Worm (Caenorhabditis elegans) whole organism, L4 larva: ENCODE results near the gene F49E11.2.
A peak's percentile ranks its signal among the peaks of the same experiment; 100 is the strongest.

Source experiments
- F37D6.2 ChIP-seq: sonication (generic microtip); optimal IDR thresholded peaks from 2 replicates; lab custom pipeline; 2016; ENCODE audit warnings: mild to moderate bottlenecking, missing genetic modification characterization, missing compliant biosample characterization
- T20F7.1 ChIP-seq: fragments of 200-800 bp; sonication (Bioruptor generic); optimal IDR thresholded peaks from 2 replicates; lab custom pipeline; 2018; ENCODE audit warnings: mild to moderate bottlenecking, missing genetic modification characterization, missing compliant biosample characterization
- Y48G9A.11 ChIP-seq: fragments of 200-800 bp; sonication (Bioruptor generic); IDR thresholded peaks from 2 replicates; pipeline ENCODE4 v1.3.6; 2022; ENCODE audit warnings: missing genetic modification reagents, missing genetic modification characterization, missing compliant biosample characterization
- Y75B8A.6 ChIP-seq: fragments of 200-800 bp; sonication (Bioruptor generic); IDR thresholded peaks from 2 replicates; pipeline ENCODE4 v1.3.6; 2022; ENCODE audit warnings: missing genetic modification reagents, missing genetic modification characterization, missing compliant biosample characterization
- aha-1 ChIP-seq: fragments of 150-350 bp; peaks from one replicate; lab custom pipeline; 2014; ENCODE audit warnings: missing biosample characterization, missing genetic modification characterization
- ces-1 ChIP-seq: fragments of 150-350 bp; sonication (generic microtip); optimal IDR thresholded peaks from 4 replicates; lab custom pipeline; 2014; ENCODE audit warnings: missing biosample characterization, missing genetic modification reagents, missing genetic modification characterization
- cey-2 ChIP-seq: sonication (generic microtip); optimal IDR thresholded peaks from 3 replicates; lab custom pipeline; 2017; ENCODE audit warnings: missing genetic modification characterization, mild to moderate bottlenecking, missing compliant biosample characterization, antibody characterized with exemption, borderline replicate concordance; ENCODE audit not compliant: insufficient read depth
- daf-19 ChIP-seq: fragments of 200-800 bp; sonication (Bioruptor generic); conservative IDR thresholded peaks from 2 replicates; pipeline ENCODE4 v1.3.6; 2022; ENCODE audit warnings: missing genetic modification characterization, missing compliant biosample characterization
- dmd-6 ChIP-seq: fragments of 200-800 bp; sonication (Bioruptor generic); IDR thresholded peaks from 2 replicates; pipeline ENCODE4 v1.3.6; 2022; ENCODE audit warnings: missing genetic modification reagents, missing genetic modification characterization, missing compliant biosample characterization
- dpl-1 ChIP-seq: fragments of 150-350 bp; optimal IDR thresholded peaks from 2 replicates; lab custom pipeline; 2014; ENCODE audit warnings: missing biosample characterization, missing genetic modification reagents, missing genetic modification characterization
- dve-1 ChIP-seq: sonication (generic microtip); optimal IDR thresholded peaks from 2 replicates; lab custom pipeline; 2017; ENCODE audit warnings: antibody characterized with exemption, mild to moderate bottlenecking, missing genetic modification characterization, missing compliant biosample characterization; ENCODE audit not compliant: insufficient read depth
- hif-1 ChIP-seq, 2 experiments: sonication (generic microtip); optimal IDR thresholded peaks; 2 replicates each; lab custom pipeline; 2016 to 2017; ENCODE audit warnings: missing compliant biosample characterization in 2 of 2, missing genetic modification characterization in 2 of 2, missing genetic modification reagents in 2 of 2, missing genotype in 2 of 2, mild to moderate bottlenecking in 1 of 2
- hlh-11 ChIP-seq: fragments of 200-800 bp; sonication (Bioruptor generic); optimal IDR thresholded peaks from 2 replicates; lab custom pipeline; 2018; ENCODE audit warnings: mild to moderate bottlenecking, missing genetic modification characterization, missing compliant biosample characterization
- hlh-30 ChIP-seq: sonication (generic microtip); optimal IDR thresholded peaks from 2 replicates; lab custom pipeline; 2017; ENCODE audit warnings: antibody characterized with exemption, mild to moderate bottlenecking, missing genetic modification characterization, missing compliant biosample characterization; ENCODE audit not compliant: insufficient read depth
- lim-7 ChIP-seq: fragments of 200-800 bp; sonication (Bioruptor generic); IDR thresholded peaks from 2 replicates; pipeline ENCODE4 v1.3.6; 2022; ENCODE audit warnings: missing genetic modification characterization, missing compliant biosample characterization
- lin-29 ChIP-seq: fragments of 200-800 bp; sonication (Bioruptor generic); IDR thresholded peaks from 2 replicates; pipeline ENCODE4 v1.3.6; 2022; ENCODE audit warnings: missing genetic modification reagents, missing genetic modification characterization, missing compliant biosample characterization
- lin-38 ChIP-seq: fragments of 200-800 bp; sonication (Bioruptor generic); IDR thresholded peaks from 2 replicates; pipeline ENCODE4 v1.3.6; 2022; ENCODE audit warnings: missing genetic modification reagents, missing genetic modification characterization, missing compliant biosample characterization
- lsy-2 ChIP-seq, 2 experiments: fragments of 150-350 bp in 1 of 2; sonication (generic microtip) in 1 of 2; optimal IDR thresholded peaks; 2 replicates each; lab custom pipeline; 2014 to 2017; ENCODE audit warnings: missing biosample characterization in 2 of 2, missing genetic modification characterization in 2 of 2
- mdl-1 ChIP-seq, 2 experiments: fragments of 150-350 bp in 1 of 2; sonication (generic microtip) in 1 of 2; optimal IDR thresholded peaks; 2 replicates each; lab custom pipeline; 2014 to 2017; ENCODE audit warnings: missing biosample characterization in 2 of 2, missing genetic modification characterization in 2 of 2
- mdt-29 ChIP-seq: fragments of 200-800 bp; sonication (Bioruptor generic); IDR thresholded peaks from 2 replicates; pipeline ENCODE4 v1.3.6; 2022; ENCODE audit warnings: missing genetic modification reagents, missing genetic modification characterization, missing compliant biosample characterization
- mxl-3 ChIP-seq: fragments of 200-800 bp; sonication (Bioruptor generic); optimal IDR thresholded peaks from 2 replicates; lab custom pipeline; 2018; ENCODE audit warnings: mild to moderate bottlenecking, missing genetic modification characterization, missing compliant biosample characterization
- nhr-102 ChIP-seq: sonication (generic microtip); optimal IDR thresholded peaks from 2 replicates; lab custom pipeline; 2016; ENCODE audit warnings: mild to moderate bottlenecking, missing genetic modification characterization, moderate library complexity, missing compliant biosample characterization
- nhr-25 ChIP-seq: sonication (generic microtip); optimal IDR thresholded peaks from 2 replicates; lab custom pipeline; 2017; ENCODE audit warnings: missing genetic modification characterization, mild to moderate bottlenecking, missing compliant biosample characterization, antibody characterized with exemption, moderate library complexity, borderline replicate concordance; ENCODE audit not compliant: insufficient read depth
- nhr-28 ChIP-seq: fragments of 150-350 bp; optimal IDR thresholded peaks from 2 replicates; lab custom pipeline; 2014; ENCODE audit warnings: missing biosample characterization, missing genetic modification characterization
- nhr-48 ChIP-seq: sonication (generic microtip); optimal IDR thresholded peaks from 2 replicates; lab custom pipeline; 2016; ENCODE audit warnings: mild to moderate bottlenecking, missing genetic modification characterization, missing compliant biosample characterization
- nhr-77 ChIP-seq: fragments of 150-350 bp; optimal IDR thresholded peaks from 2 replicates; lab custom pipeline; 2014; ENCODE audit warnings: missing biosample characterization, missing genetic modification characterization
- pqm-1 ChIP-seq: sonication (generic microtip); optimal IDR thresholded peaks from 2 replicates; lab custom pipeline; 2017; ENCODE audit warnings: missing biosample characterization, missing genetic modification characterization
- tag-97 ChIP-seq: fragments of 200-800 bp; sonication (Bioruptor generic); IDR thresholded peaks from 2 replicates; pipeline ENCODE4 v1.3.6; 2022; ENCODE audit warnings: missing genetic modification characterization, missing compliant biosample characterization
- unc-62 ChIP-seq, 3 experiments: fragments of 150-350 bp in 1 of 3; sonication (generic microtip); optimal IDR thresholded peaks in 2 of 3; peaks in 1 of 3; 1 replicate in 1 of 3; 2 replicates in 2 of 3; lab custom pipeline; 2014 to 2017; ENCODE audit warnings: missing biosample characterization in 3 of 3, missing genetic modification characterization in 3 of 3, missing genetic modification reagents in 3 of 3, missing genotype in 1 of 3
- vab-7 ChIP-seq: fragments of 200-800 bp; sonication (Bioruptor generic); IDR thresholded peaks from 2 replicates; pipeline ENCODE4 v1.3.6; 2022; ENCODE audit warnings: missing genetic modification reagents, missing genetic modification characterization, missing compliant biosample characterization
- zag-1 ChIP-seq: fragments of 150-350 bp; optimal IDR thresholded peaks from 2 replicates; lab custom pipeline; 2014; ENCODE audit warnings: missing biosample characterization, missing genetic modification characterization
- zip-2 ChIP-seq: fragments of 150-350 bp; optimal IDR thresholded peaks from 2 replicates; lab custom pipeline; 2014; ENCODE audit warnings: missing biosample characterization, missing genetic modification characterization

The F49E11.2 gene

ce11 chrIV:13079119-13079518 is 40.3 kb upstream of the F49E11.2 start, which contains the start of gene C39E9.8:
Gene C39E9.8 (plus strand): TSS chrIV:13079446.
- peak; percentile 76 for TF ChIP-seq nhr-28
- peak; percentile 80 for TF ChIP-seq cey-2 (tag; lab: Kevin White, UChicago)
- TF ChIP-seq mxl-3, result peak; percentile 60
- TF ChIP-seq nhr-102 (tag; lab: Kevin White, UChicago), result no peak
- peak; percentile 55 for TF ChIP-seq hlh-30 (tag; lab: Kevin White, UChicago)
- peak; percentile 21 for TF ChIP-seq dve-1 (tag; lab: Kevin White, UChicago)
- TF ChIP-seq Y48G9A.11 (GFP tag; lab: Robert Waterston, UW), result no peak
- no peak for TF ChIP-seq lin-38 (GFP tag; lab: Robert Waterston, UW)
- peak; percentile 67 for TF ChIP-seq hlh-11 (tag; lab: Kevin White, UChicago)
- TF ChIP-seq mdl-1 (tag; optimal IDR thresholded peaks at IDR 0.05; lab: Kevin White, UChicago), result peak in 1 of 2 experiments; percentile 28

- TF ChIP-seq aha-1 (tag; lab: Kevin White, UChicago) (no peak), ces-1 (GFP tag; lab: Kevin White, UChicago) (no peak), dve-1 (tag; lab: Kevin White, UChicago) (no peak), dpl-1 (no peak), unc-62 (GFP tag; optimal IDR thresholded peaks at IDR 0.05 in 1 of 2; lab: Kevin White, UChicago) (peak in 1 of 2 experiments; percentile 96), unc-62 (tag; optimal IDR thresholded peaks at IDR 0.05; lab: Kevin White, UChicago) (no peak), vab-7 (GFP tag; lab: Robert Waterston, UW) (0 out of 2 replicates have a peak, but pooled peaks have one; percentile 7)
Measured at ce11 chrIV:13078342-13078741, 39.6 kb upstream of the F49E11.2 start.

- TF ChIP-seq aha-1 (tag; lab: Kevin White, UChicago) (peak; percentile 87), cey-2 (tag; lab: Kevin White, UChicago) (peak; percentile 28), nhr-28 (peak; percentile 96), hlh-11 (tag; lab: Kevin White, UChicago) (peak; percentile 83), mxl-3 (peak; percentile 70), dmd-6 (peak; percentile 45), nhr-48 (tag; lab: Kevin White, UChicago) (peak; percentile 79), hlh-30 (tag; lab: Kevin White, UChicago) (peak; percentile 83), lin-29 (no peak), lim-7 (GFP tag; lab: Robert Waterston, UW) (no peak), mdl-1 (tag; optimal IDR thresholded peaks at IDR 0.05; lab: Kevin White, UChicago) (peak; percentile 36 to 73), nhr-25 (peak; percentile 52), Y75B8A.6 (no peak), unc-62 (GFP tag; optimal IDR thresholded peaks at IDR 0.05 in 1 of 2; lab: Kevin White, UChicago) (peak in 1 of 2 experiments; percentile 25), unc-62 (tag; optimal IDR thresholded peaks at IDR 0.05; lab: Kevin White, UChicago) (no peak), nhr-77 (tag; lab: Kevin White, UChicago) (peak; percentile 26), hif-1 (tag; optimal IDR thresholded peaks at IDR 0.05; lab: Kevin White, UChicago) (no peak), tag-97 (GFP tag; lab: Robert Waterston, UW) (no peak)
- TF ChIP-seq, all 104 proteins: peak for 12
Measured at ce11 chrIV:13077694-13078093, 38.9 kb upstream of the F49E11.2 start.

ce11 chrIV:13076620-13077019 is 37.8 kb upstream of the F49E11.2 start, which contains the start of gene C39E9.7:
Gene C39E9.7 (minus strand): TSS chrIV:13076720.
- no peak for TF ChIP-seq F37D6.2 (tag; lab: Kevin White, UChicago)
- TF ChIP-seq zag-1 (tag; lab: Kevin White, UChicago), result no peak
- no peak for TF ChIP-seq mdt-29 (GFP tag; lab: Robert Waterston, UW)
- no peak for TF ChIP-seq dmd-6
- TF ChIP-seq daf-19, result no peak
- TF ChIP-seq zip-2 (tag; lab: Kevin White, UChicago), result no peak
- no peak for TF ChIP-seq pqm-1 (tag; lab: Kevin White, UChicago)
- TF ChIP-seq hlh-11 (tag; lab: Kevin White, UChicago), result no peak
- no peak for TF ChIP-seq lsy-2 (tag; optimal IDR thresholded peaks at IDR 0.05; lab: Kevin White, UChicago)
- no peak for TF ChIP-seq T20F7.1
